Fruit fly (Drosophila melanogaster): ENCODE results near the gene Rcd-1.

The Rcd-1 gene

dm6 chrX:19651757-19652419 lies 13.3 kb downstream of the Rcd-1 start, which contains the start of the genes Ranbp21 and Elys (continued):
- TF ChIP-seq ato (GFP tag; IDR thresholded peaks at IDR 0.05; ENCODE audit: partially characterized antibody) (no peak), cad (GFP tag; optimal IDR thresholded peaks at IDR 0.05) (no peak), B-H2 (GFP tag; optimal IDR thresholded peaks at IDR 0.05) (no peak), CG8290 (GFP tag; optimal IDR thresholded peaks at IDR 0.05) (no peak), CG8290 (tag; optimal IDR thresholded peaks at IDR 0.05) (peak in 1 of 2 experiments; percentile 27), CG14667 (GFP tag; IDR thresholded peaks at IDR 0.05) (peak; percentile 37; the same call in 1 of the 2 replicates), ranshi (GFP tag; IDR thresholded peaks at IDR 0.05) (peak; percentile 67; the same call in 1 of the 2 replicates), CG18476 (GFP tag; optimal IDR thresholded peaks at IDR 0.05) (peak; percentile 22), CG1233 (GFP tag; optimal IDR thresholded peaks at IDR 0.05) (peak; percentile 23), peb (GFP tag; IDR thresholded peaks at IDR 0.05) (no peak), sima (GFP tag; optimal IDR thresholded peaks at IDR 0.05) (no peak), sens (GFP tag) (peak; percentile 94), Myb (GFP tag; optimal IDR thresholded peaks at IDR 0.05) (peak; percentile 94), lilli (GFP tag; optimal IDR thresholded peaks at IDR 0.05) (peak; percentile 69), Hand (GFP tag; optimal IDR thresholded peaks at IDR 0.05) (no peak), BtbVII (GFP tag; optimal IDR thresholded peaks at IDR 0.05) (no peak), schlank (tag; optimal IDR thresholded peaks at IDR 0.05) (no peak), gt (GFP tag; IDR thresholded peaks at IDR 0.05) (no peak), CG14014 (GFP tag; IDR thresholded peaks at IDR 0.05) (0 out of 2 replicates have a peak, but pooled peaks have one; percentile 29), Hey (tag; optimal IDR thresholded peaks at IDR 0.05) (no peak), Sin3A (optimal IDR thresholded peaks at IDR 0.05) (peak; percentile 95), CG4617 (GFP tag; optimal IDR thresholded peaks at IDR 0.05; ENCODE audit: borderline replicate concordance) (peak; percentile 20), CG11504 (tag; optimal IDR thresholded peaks at IDR 0.05) (no peak), Mes4 (GFP tag; optimal IDR thresholded peaks at IDR 0.05) (peak; percentile 61), bsh (GFP tag; optimal IDR thresholded peaks at IDR 0.05) (peak in 1 of 2 experiments; percentile 31), CG17328 (GFP tag; IDR thresholded peaks at IDR 0.05) (peak; percentile 33; the same call in 1 of the 2 replicates), CG5180 (GFP tag; optimal IDR thresholded peaks at IDR 0.05) (no peak), Gsc (GFP tag; IDR thresholded peaks at IDR 0.05) (no peak), CG4854 (GFP tag; optimal IDR thresholded peaks at IDR 0.05) (no peak), CG12219 (GFP tag; optimal IDR thresholded peaks at IDR 0.05) (no peak), en (GFP tag; optimal IDR thresholded peaks at IDR 0.05) (no peak), ac (GFP tag; optimal IDR thresholded peaks at IDR 0.05) (no peak), bbx (GFP tag; IDR thresholded peaks at IDR 0.05; ENCODE audit: partially characterized antibody) (0 out of 2 replicates have a peak, but pooled peaks have one; percentile 12), CG34376 (GFP tag; optimal IDR thresholded peaks at IDR 0.05) (no peak), CG5245 (GFP tag; optimal IDR thresholded peaks at IDR 0.05) (peak; percentile 28), ro (GFP tag; IDR thresholded peaks at IDR 0.05) (no peak), CG13775 (GFP tag; optimal IDR thresholded peaks at IDR 0.05) (peak; percentile 58), ftz-f1 (GFP tag; optimal IDR thresholded peaks at IDR 0.05) (peak; percentile 5), HLH54F (GFP tag; optimal IDR thresholded peaks at IDR 0.05) (peak; percentile 76), CG3726 (GFP tag; IDR thresholded peaks at IDR 0.05) (no peak), Asciz (GFP tag; optimal IDR thresholded peaks at IDR 0.05) (no peak), CG4707 (GFP tag; optimal IDR thresholded peaks at IDR 0.05) (no peak), klu (GFP tag; IDR thresholded peaks at IDR 0.05) (peak; percentile 58), lola (GFP tag; optimal IDR thresholded peaks at IDR 0.05) (peak in 1 of 3 experiments; percentile 51), CG10959 (GFP tag; IDR thresholded peaks at IDR 0.05) (peak; percentile 39; the same call in 1 of the 2 replicates), dimm (GFP tag; IDR thresholded peaks at IDR 0.05) (0 out of 2 replicates have a peak, but pooled peaks have one; percentile 32), CG3163 (GFP tag; optimal IDR thresholded peaks at IDR 0.05) (peak; percentile 21), CG18619 (GFP tag; optimal IDR thresholded peaks at IDR 0.05) (peak; percentile 26), Opbp (GFP tag; IDR thresholded peaks at IDR 0.05; ENCODE audit: partially characterized antibody) (no peak), Vsx1 (GFP tag; optimal IDR thresholded peaks at IDR 0.05) (no peak)

All from whole organism, embryonic.